Worm (Caenorhabditis elegans): Measurements from ENCODE around the gene glrx-3.
"Not testable (repeated sequence)": the region's sequence is repeated elsewhere in the genome, so short reads cannot be mapped to it uniquely, and the experiment has no call there.

- not testable (repeated sequence) for TF ChIP-seq unc-62 (GFP tag; optimal IDR thresholded peaks at IDR 0.05); dpl-1 (GFP tag; optimal IDR thresholded peaks at IDR 0.05); zag-1 (tag; optimal IDR thresholded peaks at IDR 0.05); ceh-90 (tag; optimal IDR thresholded peaks at IDR 0.05); hlh-17 (GFP tag; optimal IDR thresholded peaks at IDR 0.05; ENCODE audit: borderline replicate concordance); ceh-82 (tag; optimal IDR thresholded peaks at IDR 0.05); nhr-90 (tag; optimal IDR thresholded peaks at IDR 0.05; ENCODE audit: poor library complexity); efl-1 (optimal IDR thresholded peaks at IDR 0.05); efl-1 (GFP tag; optimal IDR thresholded peaks at IDR 0.05 in 1 of 2); egl-27 (tag; optimal IDR thresholded peaks at IDR 0.05); aly-2 (tag; optimal IDR thresholded peaks at IDR 0.05); lir-3 (tag; optimal IDR thresholded peaks at IDR 0.05; ENCODE audit: poor library complexity)
Measured at ce11 chrV:4336462-4336861, 4.6 kb downstream of the glrx-3 start, which contains the start of gene irld-1.

Measured in whole organism, L1 larva.